Fruit fly (Drosophila melanogaster) whole organism, embryonic: ENCODE results near the gene Wdr33.

ENCODE experiments used
- B-H1 ChIP-seq: fragments of 200-800 bp; sonication (Bioruptor generic); IDR thresholded peaks from 3 replicates; pipeline ENCODE4 v1.3.6; 2022; ENCODE audit warnings: missing biosample characterization, missing genetic modification characterization
- CG10274 ChIP-seq: fragments of 200-800 bp; sonication (Bioruptor generic); optimal IDR thresholded peaks from 3 replicates; lab custom pipeline; 2017; ENCODE audit warnings: missing biosample characterization, mild to moderate bottlenecking, missing genetic modification characterization
- CG11093 ChIP-seq: fragments of 200-800 bp; sonication (Bioruptor generic); IDR thresholded peaks from 3 replicates; pipeline ENCODE4 v1.3.6; 2022; ENCODE audit warnings: missing biosample characterization, missing genetic modification characterization
- CG12071 ChIP-seq: fragments of 200-800 bp; sonication (Bioruptor generic); optimal IDR thresholded peaks from 3 replicates; lab custom pipeline; 2018; ENCODE audit warnings: missing biosample characterization, mild to moderate bottlenecking, missing genetic modification characterization
- CG12391 ChIP-seq: fragments of 200-800 bp; sonication (Bioruptor generic); optimal IDR thresholded peaks from 3 replicates; lab custom pipeline; 2018; ENCODE audit warnings: missing biosample characterization, mild to moderate bottlenecking, missing genetic modification characterization, moderate library complexity
- CG15696 ChIP-seq: fragments of 200-800 bp; sonication (Bioruptor generic); optimal IDR thresholded peaks from 2 replicates; lab custom pipeline; 2019; ENCODE audit warnings: missing biosample characterization, mild to moderate bottlenecking, missing genetic modification characterization, moderate library complexity
- CG1647 ChIP-seq: fragments of 200-800 bp; sonication (Bioruptor generic); optimal IDR thresholded peaks from 3 replicates; lab custom pipeline; 2016; ENCODE audit warnings: missing biosample characterization, missing genetic modification characterization
- CG16779 ChIP-seq: fragments of 200-800 bp; sonication (Bioruptor generic); IDR thresholded peaks from 2 replicates; pipeline ENCODE4 v1.3.6; 2022; ENCODE audit warnings: missing biosample characterization, missing genetic modification characterization
- CG17829 ChIP-seq: fragments of 200-800 bp; optimal IDR thresholded peaks from 2 replicates; lab custom pipeline; 2019; ENCODE audit warnings: missing biosample characterization, mild to moderate bottlenecking, missing genetic modification characterization, moderate library complexity
- CG30403 ChIP-seq: fragments of 200-800 bp; sonication (Bioruptor generic); optimal IDR thresholded peaks from 3 replicates; lab custom pipeline; 2016; ENCODE audit warnings: missing biosample characterization, missing genetic modification characterization
- CG31388 ChIP-seq: fragments of 200-800 bp; sonication (Bioruptor generic); optimal IDR thresholded peaks from 2 replicates; lab custom pipeline; 2016; ENCODE audit warnings: missing biosample characterization, missing genetic modification characterization
- CG3847 ChIP-seq: fragments of 200-800 bp; sonication (Bioruptor generic); IDR thresholded peaks from 2 replicates; pipeline ENCODE4 v1.3.6; 2022; ENCODE audit warnings: missing biosample characterization, missing genetic modification characterization
- CG3995 ChIP-seq: fragments of 200-800 bp; sonication (Bioruptor generic); optimal IDR thresholded peaks from 3 replicates; lab custom pipeline; 2016; ENCODE audit warnings: missing biosample characterization, missing genetic modification characterization
- CG42726 ChIP-seq: fragments of 200-800 bp; sonication (Bioruptor generic); IDR thresholded peaks from 2 replicates; pipeline ENCODE4 v1.3.6; 2022; ENCODE audit warnings: missing biosample characterization, missing genetic modification characterization; ENCODE audit not compliant: partially characterized antibody
- CG6765 ChIP-seq: fragments of 200-800 bp; sonication (Bioruptor generic); optimal IDR thresholded peaks from 3 replicates; lab custom pipeline; 2017; ENCODE audit warnings: missing biosample characterization, mild to moderate bottlenecking, missing genetic modification characterization
- CG7786 ChIP-seq: fragments of 200-800 bp; sonication (Bioruptor generic); optimal IDR thresholded peaks from 2 replicates; lab custom pipeline; 2016; ENCODE audit warnings: missing biosample characterization, missing genetic modification characterization
- CG8290 ChIP-seq, 3 experiments: fragments of 200-800 bp; sonication (Bioruptor generic); optimal IDR thresholded peaks; 2 replicates each; lab custom pipeline; 2016 to 2019; ENCODE audit warnings: missing biosample characterization in 3 of 3, missing genetic modification characterization in 3 of 3, mild to moderate bottlenecking in 2 of 3, moderate library complexity in 1 of 3
- CG9817 ChIP-seq: fragments of 200-800 bp; sonication (Bioruptor generic); optimal IDR thresholded peaks from 2 replicates; lab custom pipeline; 2018; ENCODE audit warnings: missing biosample characterization, mild to moderate bottlenecking, missing genetic modification characterization, moderate library complexity
- CHES-1-like ChIP-seq: fragments of 200-800 bp; sonication (Bioruptor generic); optimal IDR thresholded peaks from 2 replicates; lab custom pipeline; 2016; ENCODE audit warnings: missing biosample characterization, missing genetic modification characterization
- Fer1 ChIP-seq: fragments of 200-800 bp; sonication (Bioruptor generic); optimal IDR thresholded peaks from 2 replicates; lab custom pipeline; 2017; ENCODE audit warnings: missing biosample characterization, mild to moderate bottlenecking, missing genetic modification characterization
- HLHmδ ChIP-seq: fragments of 200-800 bp; sonication (Bioruptor generic); optimal IDR thresholded peaks from 2 replicates; lab custom pipeline; 2018; ENCODE audit warnings: missing biosample characterization, mild to moderate bottlenecking, missing genetic modification characterization, moderate library complexity
- Hr39 ChIP-seq: fragments of >200 bp; optimal IDR thresholded peaks from 2 replicates; lab custom pipeline; 2017
- Mad ChIP-seq: fragments of 200-800 bp; sonication (Bioruptor generic); optimal IDR thresholded peaks from 2 replicates; lab custom pipeline; 2016; ENCODE audit warnings: missing biosample characterization, missing genetic modification characterization
- NC2β ChIP-seq: fragments of 200-800 bp; sonication (Bioruptor generic); optimal IDR thresholded peaks from 2 replicates; lab custom pipeline; 2016; ENCODE audit warnings: missing biosample characterization, missing genetic modification characterization
- NFAT ChIP-seq: fragments of 200-800 bp; sonication (Bioruptor generic); IDR thresholded peaks from 2 replicates; pipeline ENCODE4 v1.3.6; 2022; ENCODE audit warnings: missing biosample characterization, missing genetic modification characterization
- Oaz ChIP-seq: fragments of 200-800 bp; sonication (Bioruptor generic); IDR thresholded peaks from 2 replicates; pipeline ENCODE4 v1.3.6; 2022; ENCODE audit warnings: missing biosample characterization, missing genetic modification characterization
- Opbp ChIP-seq: fragments of 200-800 bp; sonication (Bioruptor generic); IDR thresholded peaks from 3 replicates; pipeline ENCODE4 v1.3.6; 2022; ENCODE audit warnings: missing biosample characterization, missing genetic modification characterization; ENCODE audit not compliant: partially characterized antibody
- Six4 ChIP-seq: fragments of 200-800 bp; sonication (Bioruptor generic); optimal IDR thresholded peaks from 2 replicates; lab custom pipeline; 2016; ENCODE audit warnings: missing biosample characterization, missing genetic modification characterization
- Stat92E ChIP-seq, 3 experiments: fragments of >200 bp in 2 of 3; fragments of 200-800 bp in 1 of 3; sonication (Bioruptor generic) in 1 of 3; optimal IDR thresholded peaks; 2 replicates each; lab custom pipeline; 2017 to 2019; ENCODE audit warnings: missing biosample characterization in 3 of 3, missing genetic modification characterization in 3 of 3, mild to moderate bottlenecking in 1 of 3, moderate library complexity in 1 of 3
- Xbp1 ChIP-seq: fragments of 200-800 bp; sonication (Bioruptor generic); optimal IDR thresholded peaks from 3 replicates; lab custom pipeline; 2016; ENCODE audit warnings: missing biosample characterization, mild to moderate bottlenecking, missing genetic modification characterization
- ac ChIP-seq: fragments of 200-800 bp; sonication (Bioruptor generic); optimal IDR thresholded peaks from 3 replicates; lab custom pipeline; 2017; ENCODE audit warnings: missing biosample characterization, mild to moderate bottlenecking, missing genetic modification characterization
- az2 ChIP-seq: fragments of 200-800 bp; sonication (Bioruptor generic); optimal IDR thresholded peaks from 3 replicates; lab custom pipeline; 2016; ENCODE audit warnings: missing biosample characterization, missing genetic modification characterization
- bab2 ChIP-seq: fragments of 200-800 bp; sonication (Bioruptor generic); optimal IDR thresholded peaks from 2 replicates; lab custom pipeline; 2016; ENCODE audit warnings: missing biosample characterization, missing genetic modification characterization
- bowl ChIP-seq: fragments of 200-800 bp; sonication (Bioruptor generic); IDR thresholded peaks from 2 replicates; pipeline ENCODE4 v1.3.6; 2022; ENCODE audit warnings: missing biosample characterization, missing genetic modification characterization
- ems ChIP-seq: fragments of 200-800 bp; sonication (Bioruptor generic); optimal IDR thresholded peaks from 3 replicates; lab custom pipeline; 2016; ENCODE audit warnings: missing biosample characterization, missing genetic modification characterization
- jing ChIP-seq: fragments of 200-800 bp; sonication (Bioruptor generic); optimal IDR thresholded peaks from 2 replicates; lab custom pipeline; 2018; ENCODE audit warnings: missing biosample characterization, mild to moderate bottlenecking, missing genetic modification characterization
- nerfin-1 ChIP-seq: fragments of 200-800 bp; sonication (Bioruptor generic); optimal IDR thresholded peaks from 3 replicates; lab custom pipeline; 2019; ENCODE audit warnings: missing biosample characterization, mild to moderate bottlenecking, missing genetic modification characterization, moderate library complexity
- nom ChIP-seq: fragments of 200-800 bp; sonication (Bioruptor generic); optimal IDR thresholded peaks from 2 replicates; lab custom pipeline; 2017; ENCODE audit warnings: missing biosample characterization, missing genetic modification characterization, mild to moderate bottlenecking, moderate library complexity, missing genetic modification reagents
- onecut ChIP-seq: fragments of 200-800 bp; sonication (Bioruptor generic); IDR thresholded peaks from 2 replicates; pipeline ENCODE4 v1.3.6; 2022; ENCODE audit warnings: missing biosample characterization, missing genetic modification characterization
- pfk ChIP-seq: fragments of 200-800 bp; sonication (Bioruptor generic); optimal IDR thresholded peaks from 2 replicates; lab custom pipeline; 2018; ENCODE audit warnings: missing biosample characterization, mild to moderate bottlenecking, missing genetic modification characterization, moderate library complexity
- pita ChIP-seq: fragments of 200-800 bp; sonication (Bioruptor generic); optimal IDR thresholded peaks from 2 replicates; lab custom pipeline; 2017; ENCODE audit warnings: missing biosample characterization, mild to moderate bottlenecking, missing genetic modification characterization
- ranshi ChIP-seq: fragments of 200-800 bp; sonication (Bioruptor generic); IDR thresholded peaks from 2 replicates; pipeline ENCODE4 v1.3.6; 2022; ENCODE audit warnings: missing biosample characterization, missing genetic modification characterization
- seq ChIP-seq: fragments of 200-800 bp; sonication (Bioruptor generic); IDR thresholded peaks from 2 replicates; pipeline ENCODE4 v1.3.6; 2022; ENCODE audit warnings: missing biosample characterization, missing genetic modification characterization
- shn ChIP-seq: fragments of 200-800 bp; sonication (Bioruptor generic); optimal IDR thresholded peaks from 3 replicates; lab custom pipeline; 2016; ENCODE audit warnings: missing biosample characterization, missing genetic modification characterization
- slbo ChIP-seq: fragments of 200-800 bp; sonication (Bioruptor generic); IDR thresholded peaks from 2 replicates; pipeline ENCODE4 v1.3.6; 2022; ENCODE audit warnings: missing biosample characterization, missing genetic modification characterization
- sna ChIP-seq: fragments of 200-800 bp; sonication (Bioruptor generic); IDR thresholded peaks from 2 replicates; pipeline ENCODE4 v1.3.6; 2022; ENCODE audit warnings: missing biosample characterization, missing genetic modification characterization; ENCODE audit not compliant: partially characterized antibody
- tgo ChIP-seq: fragments of 200-800 bp; sonication (Bioruptor generic); IDR thresholded peaks from 3 replicates; pipeline ENCODE4 v1.3.6; 2022; ENCODE audit warnings: missing biosample characterization, missing genetic modification characterization
- toy ChIP-seq: fragments of 200-800 bp; sonication (Bioruptor generic); IDR thresholded peaks from 2 replicates; pipeline ENCODE4 v1.3.6; 2022; ENCODE audit warnings: missing biosample characterization, missing genetic modification characterization
- usp ChIP-seq: fragments of >200 bp; optimal IDR thresholded peaks from 2 replicates; lab custom pipeline; 2017; ENCODE audit warnings: missing biosample characterization, missing genetic modification characterization

Wdr33 gene

dm6 chr3R:5648569-5649476, 11.6 kb upstream of the Wdr33 start, which contains the start of the genes MTA1-like and Sec23 (continued):
- no peak for TF ChIP-seq toy
- peak; percentile 72 for TF ChIP-seq slbo (GFP tag; lab: Robert Waterston, UW)
- TF ChIP-seq ranshi (GFP tag; lab: Robert Waterston, UW) = 0 out of 2 replicates have a peak, but pooled peaks have one; percentile 19
- TF ChIP-seq CG3847 (GFP tag; lab: Robert Waterston, UW) = peak; percentile 61
- TF ChIP-seq Oaz (GFP tag; lab: Robert Waterston, UW) = no peak
- no peak for TF ChIP-seq CG7786
- TF ChIP-seq CG3995 (GFP tag; lab: Kevin White, UChicago) = no peak
- no peak for TF ChIP-seq ems (GFP tag; lab: Kevin White, UChicago)
- no peak for TF ChIP-seq CG1647 (GFP tag; lab: Kevin White, UChicago)
- no peak for TF ChIP-seq bowl
- peak; percentile 1 for TF ChIP-seq NC2β (GFP tag; lab: Kevin White, UChicago)
- TF ChIP-seq CG15696 (tag; lab: Kevin White, UChicago) = peak; percentile 49
- TF ChIP-seq Stat92E (GFP tag; optimal IDR thresholded peaks at IDR 0.05; lab: Kevin White, UChicago) = peak in 1 of 3 experiments; percentile 48
- no peak for TF ChIP-seq CG11093 (GFP tag; lab: Robert Waterston, UW)
- TF ChIP-seq HLHmδ (GFP tag; lab: Kevin White, UChicago) = peak; percentile 41
- TF ChIP-seq Fer1 (GFP tag; lab: Kevin White, UChicago) = peak; percentile 11
- peak; percentile 90 for TF ChIP-seq Opbp (GFP tag; lab: Robert Waterston, UW)
- peak; percentile 94 for TF ChIP-seq sna
- no peak for TF ChIP-seq ac (GFP tag; lab: Kevin White, UChicago)
- TF ChIP-seq shn (GFP tag; lab: Kevin White, UChicago) = no peak
- peak; percentile 44 for TF ChIP-seq az2
- peak; percentile 9 for TF ChIP-seq nerfin-1 (tag; lab: Kevin White, UChicago)
- TF ChIP-seq CG16779 (GFP tag; lab: Robert Waterston, UW) = no peak
- TF ChIP-seq CG12071 (GFP tag; lab: Kevin White, UChicago) = no peak
- no peak for TF ChIP-seq Hr39
- TF ChIP-seq pfk (GFP tag; lab: Kevin White, UChicago) = no peak
- TF ChIP-seq CG8290 (GFP tag; optimal IDR thresholded peaks at IDR 0.05; lab: Kevin White, UChicago) = peak; percentile 45
- TF ChIP-seq CG8290 (tag; optimal IDR thresholded peaks at IDR 0.05; lab: Kevin White, UChicago) = peak; percentile 29 to 49
- no peak for TF ChIP-seq CG6765
- no peak for TF ChIP-seq CG10274 (GFP tag; lab: Kevin White, UChicago)
- TF ChIP-seq CG17829 (tag; lab: Kevin White, UChicago) = peak; percentile 78
- no peak for TF ChIP-seq CG31388 (GFP tag; lab: Kevin White, UChicago)
- peak; percentile 40; the same call in 1 of the 3 replicates for TF ChIP-seq tgo (GFP tag; lab: Robert Waterston, UW)
- TF ChIP-seq CG12391 (tag; lab: Kevin White, UChicago) = peak; percentile 78
- TF ChIP-seq Mad (GFP tag; lab: Kevin White, UChicago) = no peak
- peak; percentile 41 for TF ChIP-seq bab2 (GFP tag; lab: Kevin White, UChicago)
- TF ChIP-seq nom (GFP tag; lab: Kevin White, UChicago) = no peak
- no peak for TF ChIP-seq pita (GFP tag; lab: Kevin White, UChicago)
- TF ChIP-seq CHES-1-like (GFP tag; lab: Kevin White, UChicago) = no peak
- TF ChIP-seq CG9817 (tag; lab: Kevin White, UChicago) = peak; percentile 47
- TF ChIP-seq jing (GFP tag; lab: Kevin White, UChicago) = no peak
- no peak for TF ChIP-seq Six4
- TF ChIP-seq usp (GFP tag; lab: Kevin White, UChicago) = no peak
- no peak for TF ChIP-seq B-H1
- peak; percentile 76 for TF ChIP-seq Xbp1
- no peak for TF ChIP-seq NFAT (GFP tag; lab: Robert Waterston, UW)
- peak; percentile 65 for TF ChIP-seq CG30403
- 0 out of 2 replicates have a peak, but pooled peaks have one; percentile 4 for TF ChIP-seq onecut
- TF ChIP-seq seq (GFP tag; lab: Robert Waterston, UW) = no peak
- peak; percentile 75 for TF ChIP-seq CG42726 (GFP tag; lab: Robert Waterston, UW)
